Fruit fly (Drosophila melanogaster) whole organism, embryonic: ENCODE data around the gene CG4467.
A peak's percentile ranks its signal among the peaks of the same experiment; 100 is the strongest.

Experiments
- CG10431 ChIP-seq: fragments of 200-800 bp; sonication (Bioruptor generic); optimal IDR thresholded peaks from 3 replicates; lab custom pipeline; 2018; ENCODE audit warnings: missing biosample characterization, mild to moderate bottlenecking, missing genetic modification characterization
- CG11085 ChIP-seq: fragments of 200-800 bp; sonication (Bioruptor generic); IDR thresholded peaks from 2 replicates; pipeline ENCODE4 v1.3.6; 2022; ENCODE audit warnings: missing biosample characterization, missing genetic modification characterization
- CG11456 ChIP-seq: fragments of 200-800 bp; sonication (Bioruptor generic); IDR thresholded peaks from 3 replicates; pipeline ENCODE4 v1.3.6; 2022; ENCODE audit warnings: missing biosample characterization, missing genetic modification characterization
- CG12744 ChIP-seq: fragments of 200-800 bp; sonication (Bioruptor generic); optimal IDR thresholded peaks from 2 replicates; lab custom pipeline; 2016; ENCODE audit warnings: missing biosample characterization, missing genetic modification characterization
- CG15269 ChIP-seq: fragments of 200-800 bp; sonication (Bioruptor generic); optimal IDR thresholded peaks from 2 replicates; lab custom pipeline; 2018; ENCODE audit warnings: missing biosample characterization, mild to moderate bottlenecking, missing genetic modification characterization, moderate library complexity
- CG17186 ChIP-seq: fragments of 200-800 bp; sonication (Bioruptor generic); optimal IDR thresholded peaks from 3 replicates; lab custom pipeline; 2017; ENCODE audit warnings: missing biosample characterization, missing genetic modification reagents, missing genetic modification characterization
- CG17612 ChIP-seq: fragments of 200-800 bp; sonication (Bioruptor generic); IDR thresholded peaks from 2 replicates; pipeline ENCODE4 v1.3.6; 2022; ENCODE audit warnings: missing biosample characterization, missing genetic modification characterization
- CG2129 ChIP-seq: fragments of 200-800 bp; sonication (Bioruptor generic); IDR thresholded peaks from 2 replicates; pipeline ENCODE4 v1.3.6; 2022; ENCODE audit warnings: missing biosample characterization, missing genetic modification characterization; ENCODE audit not compliant: partially characterized antibody
- CG2875 ChIP-seq: fragments of 200-800 bp; sonication (Bioruptor generic); optimal IDR thresholded peaks from 2 replicates; lab custom pipeline; 2017; ENCODE audit warnings: missing biosample characterization, mild to moderate bottlenecking, missing genetic modification characterization, missing genetic modification reagents
- CG3281 ChIP-seq: fragments of 200-800 bp; sonication (Bioruptor generic); optimal IDR thresholded peaks from 3 replicates; lab custom pipeline; 2017; ENCODE audit warnings: missing biosample characterization, mild to moderate bottlenecking, missing genetic modification characterization
- CG33213 ChIP-seq: fragments of 200-800 bp; sonication (Bioruptor generic); optimal IDR thresholded peaks from 3 replicates; lab custom pipeline; 2016; ENCODE audit warnings: missing biosample characterization, missing genetic modification characterization
- CG3407 ChIP-seq: fragments of 200-800 bp; sonication (Bioruptor generic); optimal IDR thresholded peaks from 2 replicates; lab custom pipeline; 2018; ENCODE audit warnings: missing biosample characterization, mild to moderate bottlenecking, missing genetic modification characterization
- CG4707 ChIP-seq: fragments of 200-800 bp; sonication (Bioruptor generic); optimal IDR thresholded peaks from 2 replicates; lab custom pipeline; 2018; ENCODE audit warnings: missing biosample characterization, mild to moderate bottlenecking, missing genetic modification characterization, moderate library complexity
- CG4854 ChIP-seq: fragments of 200-800 bp; sonication (Bioruptor generic); optimal IDR thresholded peaks from 2 replicates; lab custom pipeline; 2016; ENCODE audit warnings: missing biosample characterization, missing genetic modification characterization, inconsistent platforms
- CG6175 ChIP-seq: fragments of 200-800 bp; sonication (Bioruptor generic); IDR thresholded peaks from 3 replicates; pipeline ENCODE4 v1.3.6; 2022; ENCODE audit warnings: missing biosample characterization, missing genetic modification characterization
- CG6654 ChIP-seq: fragments of 200-800 bp; sonication (Bioruptor generic); optimal IDR thresholded peaks from 2 replicates; lab custom pipeline; 2017; ENCODE audit warnings: missing biosample characterization, mild to moderate bottlenecking, missing genetic modification characterization
- CG6683 ChIP-seq: fragments of 200-800 bp; sonication (Bioruptor generic); optimal IDR thresholded peaks from 2 replicates; lab custom pipeline; 2017; ENCODE audit warnings: missing biosample characterization, mild to moderate bottlenecking, missing genetic modification characterization, missing genetic modification reagents
- CG6765 ChIP-seq: fragments of 200-800 bp; sonication (Bioruptor generic); optimal IDR thresholded peaks from 3 replicates; lab custom pipeline; 2017; ENCODE audit warnings: missing biosample characterization, mild to moderate bottlenecking, missing genetic modification characterization
- CG7357 ChIP-seq: fragments of 200-800 bp; sonication (Bioruptor generic); IDR thresholded peaks from 3 replicates; pipeline ENCODE4 v1.3.6; 2022; ENCODE audit warnings: missing biosample characterization, missing genetic modification characterization
- CG8765 ChIP-seq: fragments of 200-800 bp; sonication (Bioruptor generic); IDR thresholded peaks from 2 replicates; pipeline ENCODE4 v1.3.6; 2022; ENCODE audit warnings: missing biosample characterization, missing genetic modification characterization
- Camta ChIP-seq: fragments of 200-800 bp; sonication (Bioruptor generic); optimal IDR thresholded peaks from 2 replicates; lab custom pipeline; 2016; ENCODE audit warnings: missing biosample characterization, missing genetic modification characterization
- CrebB ChIP-seq: fragments of 200-800 bp; sonication (Bioruptor generic); optimal IDR thresholded peaks from 3 replicates; lab custom pipeline; 2018; ENCODE audit warnings: missing biosample characterization, mild to moderate bottlenecking, missing genetic modification characterization
- Dp ChIP-seq: fragments of 200-800 bp; sonication (Bioruptor generic); optimal IDR thresholded peaks from 2 replicates; lab custom pipeline; 2018; ENCODE audit warnings: missing biosample characterization, mild to moderate bottlenecking, missing genetic modification characterization, moderate library complexity
- Fer1 ChIP-seq: fragments of 200-800 bp; sonication (Bioruptor generic); optimal IDR thresholded peaks from 2 replicates; lab custom pipeline; 2017; ENCODE audit warnings: missing biosample characterization, mild to moderate bottlenecking, missing genetic modification characterization
- Fer2 ChIP-seq: fragments of 200-800 bp; sonication (Bioruptor generic); optimal IDR thresholded peaks from 2 replicates; lab custom pipeline; 2018; ENCODE audit warnings: missing biosample characterization, mild to moderate bottlenecking, missing genetic modification characterization, moderate library complexity
- Fer3 ChIP-seq: fragments of 200-800 bp; sonication (Bioruptor generic); optimal IDR thresholded peaks from 2 replicates; lab custom pipeline; 2018; ENCODE audit warnings: missing biosample characterization, mild to moderate bottlenecking, missing genetic modification characterization, moderate library complexity
- Lhr ChIP-seq: fragments of 200-800 bp; sonication (Bioruptor generic); optimal IDR thresholded peaks from 3 replicates; lab custom pipeline; 2017; ENCODE audit warnings: mild to moderate bottlenecking, missing biosample characterization, missing genetic modification reagents, missing genetic modification characterization
- MBD-R2 ChIP-seq: fragments of 200-800 bp; sonication (Bioruptor generic); IDR thresholded peaks from 2 replicates; pipeline ENCODE4 v1.3.6; 2022; ENCODE audit warnings: missing biosample characterization, missing genetic modification characterization
- NK7.1 ChIP-seq: fragments of 200-800 bp; sonication (Bioruptor generic); optimal IDR thresholded peaks from 3 replicates; lab custom pipeline; 2016; ENCODE audit warnings: missing biosample characterization, missing genetic modification characterization
- Nf-YB ChIP-seq: fragments of 200-800 bp; sonication (Bioruptor generic); optimal IDR thresholded peaks from 3 replicates; lab custom pipeline; 2019; ENCODE audit warnings: missing biosample characterization, mild to moderate bottlenecking, missing genetic modification characterization, moderate library complexity
- Oli ChIP-seq: fragments of 200-800 bp; sonication (Bioruptor generic); optimal IDR thresholded peaks from 2 replicates; lab custom pipeline; 2018; ENCODE audit warnings: missing biosample characterization, mild to moderate bottlenecking, missing genetic modification characterization, moderate library complexity
- Scr ChIP-seq: fragments of 200-800 bp; sonication (Bioruptor generic); IDR thresholded peaks from 2 replicates; pipeline ENCODE4 v1.3.6; 2022; ENCODE audit warnings: missing biosample characterization, missing genetic modification characterization; ENCODE audit not compliant: partially characterized antibody
- Sin3A ChIP-seq: fragments of >200 bp; optimal IDR thresholded peaks from 2 replicates; lab custom pipeline; 2018
- Spps ChIP-seq: fragments of 200-800 bp; sonication (Bioruptor generic); optimal IDR thresholded peaks from 2 replicates; lab custom pipeline; 2018; ENCODE audit warnings: missing biosample characterization, mild to moderate bottlenecking, missing genetic modification characterization
- TFAM ChIP-seq: fragments of 200-800 bp; sonication (Bioruptor generic); optimal IDR thresholded peaks from 2 replicates; lab custom pipeline; 2017; ENCODE audit warnings: missing biosample characterization, missing genetic modification characterization, inconsistent platforms
- ara ChIP-seq: fragments of 200-800 bp; sonication (Bioruptor generic); IDR thresholded peaks from 2 replicates; pipeline ENCODE4 v1.3.6; 2022; ENCODE audit warnings: missing biosample characterization, missing genetic modification characterization
- ash1 ChIP-seq: fragments of 200-800 bp; sonication (Bioruptor generic); optimal IDR thresholded peaks from 2 replicates; lab custom pipeline; 2018; ENCODE audit warnings: missing biosample characterization, mild to moderate bottlenecking, missing genetic modification characterization
- az2 ChIP-seq: fragments of 200-800 bp; sonication (Bioruptor generic); optimal IDR thresholded peaks from 3 replicates; lab custom pipeline; 2016; ENCODE audit warnings: missing biosample characterization, missing genetic modification characterization
- bcd ChIP-seq: fragments of 200-800 bp; sonication (Bioruptor generic); optimal IDR thresholded peaks from 2 replicates; lab custom pipeline; 2017; ENCODE audit warnings: missing biosample characterization, mild to moderate bottlenecking, missing genetic modification characterization
- btn ChIP-seq: fragments of 200-800 bp; sonication (Bioruptor generic); optimal IDR thresholded peaks from 2 replicates; lab custom pipeline; 2016; ENCODE audit warnings: missing biosample characterization, missing genetic modification characterization
- cad ChIP-seq: fragments of >200 bp; optimal IDR thresholded peaks from 2 replicates; lab custom pipeline; 2017; ENCODE audit warnings: missing biosample characterization, missing genetic modification characterization
- dan ChIP-seq: fragments of 200-800 bp; sonication (Bioruptor generic); IDR thresholded peaks from 2 replicates; pipeline ENCODE4 v1.3.6; 2022; ENCODE audit warnings: missing biosample characterization, missing genetic modification characterization
- ewg ChIP-seq: fragments of 200-800 bp; sonication (Bioruptor generic); optimal IDR thresholded peaks from 3 replicates; lab custom pipeline; 2017; ENCODE audit warnings: mild to moderate bottlenecking, missing biosample characterization, missing genetic modification reagents, missing genetic modification characterization
- hbn ChIP-seq: fragments of 200-800 bp; sonication (Bioruptor generic); IDR thresholded peaks from 2 replicates; pipeline ENCODE4 v1.3.6; 2022; ENCODE audit warnings: missing biosample characterization, missing genetic modification characterization; ENCODE audit not compliant: partially characterized antibody
- mirr ChIP-seq: fragments of 200-800 bp; sonication (Bioruptor generic); optimal IDR thresholded peaks from 3 replicates; lab custom pipeline; 2018; ENCODE audit warnings: missing biosample characterization, mild to moderate bottlenecking, missing genetic modification characterization
- repo ChIP-seq: fragments of 200-800 bp; sonication (Bioruptor generic); optimal IDR thresholded peaks from 2 replicates; lab custom pipeline; 2016; ENCODE audit warnings: missing biosample characterization, missing genetic modification characterization
- schlank ChIP-seq: fragments of 200-800 bp; sonication (Bioruptor generic); optimal IDR thresholded peaks from 2 replicates; lab custom pipeline; 2018; ENCODE audit warnings: missing biosample characterization, mild to moderate bottlenecking, missing genetic modification characterization
- vfl ChIP-seq: fragments of 200-800 bp; sonication (Bioruptor generic); optimal IDR thresholded peaks from 2 replicates; lab custom pipeline; 2016; ENCODE audit warnings: missing biosample characterization, missing genetic modification characterization
- wek ChIP-seq: fragments of 200-800 bp; sonication (Bioruptor generic); optimal IDR thresholded peaks from 3 replicates; lab custom pipeline; 2018; ENCODE audit warnings: missing biosample characterization, mild to moderate bottlenecking, missing genetic modification characterization, moderate library complexity
- yki ChIP-seq: fragments of >200 bp; optimal IDR thresholded peaks from 3 replicates; lab custom pipeline; 2018
- zf30C ChIP-seq: fragments of 200-800 bp; sonication (Bioruptor generic); optimal IDR thresholded peaks from 3 replicates; lab custom pipeline; 2018; ENCODE audit warnings: missing biosample characterization, mild to moderate bottlenecking, missing genetic modification characterization

The CG4467 gene

DNA sequence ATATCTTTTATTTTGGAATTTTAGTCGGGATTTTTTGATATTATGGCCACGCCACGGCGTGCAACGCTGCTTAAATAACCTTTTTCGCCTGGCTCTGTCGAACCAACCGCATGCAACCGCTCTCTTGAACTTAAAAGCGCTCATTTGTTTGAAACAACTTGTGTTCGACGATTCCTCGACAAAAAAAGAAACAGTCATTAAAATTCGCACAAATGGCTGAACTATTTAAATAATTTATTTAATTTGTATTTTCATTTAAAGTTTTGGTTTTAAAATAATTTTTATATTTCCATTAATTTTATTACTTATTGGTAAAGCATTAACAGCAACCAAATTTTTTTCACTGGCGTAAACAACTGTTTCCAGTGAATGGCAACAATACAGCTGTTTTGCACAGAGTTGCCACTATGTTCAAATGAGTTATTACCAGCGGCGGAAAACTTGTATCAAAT is 32.1 kb upstream of the CG4467 start, which contains the start of the genes orb and Cdc16:
TSS of gene orb (minus strand) at position 51 of the 452 bp plus-strand sequence.
TSS of gene Cdc16 (plus strand) at position 396 of the 452 bp plus-strand sequence.
- TF ChIP-seq CG8765 (GFP tag; lab: Robert Waterston, UW) (peak; percentile 78; the same call in 1 of the 2 replicates), TFAM (GFP tag; lab: Kevin White, UChicago) (peak; percentile 43), zf30C (GFP tag; lab: Kevin White, UChicago) (peak; percentile 97), CG7357 (GFP tag; lab: Robert Waterston, UW) (peak; percentile 73), Spps (tag; lab: Kevin White, UChicago) (peak; percentile 90), CG6765 (GFP tag; lab: Kevin White, UChicago) (peak; percentile 78), Scr (GFP tag; lab: Robert Waterston, UW) (no peak), CrebB (tag; lab: Kevin White, UChicago) (peak; percentile 90), CG6683 (GFP tag; lab: Kevin White, UChicago) (peak; percentile 85), Sin3A (lab: Kevin White, UChicago) (no peak), wek (no peak), Fer3 (tag; lab: Kevin White, UChicago) (peak; percentile 95), CG17186 (peak; percentile 27), repo (GFP tag; lab: Kevin White, UChicago) (no peak), ewg (GFP tag; lab: Kevin White, UChicago) (peak; percentile 77), Dp (GFP tag; lab: Kevin White, UChicago) (peak; percentile 51), CG6175 (peak; percentile 89), ash1 (no peak), hbn (GFP tag; lab: Robert Waterston, UW) (no peak; the same call in 1 of the 2 replicates), Oli (tag; lab: Kevin White, UChicago) (peak; percentile 90), Fer1 (GFP tag; lab: Kevin White, UChicago) (peak; percentile 94), CG15269 (tag; lab: Kevin White, UChicago) (peak; percentile 94), Fer2 (tag; lab: Kevin White, UChicago) (peak; percentile 88), CG33213 (GFP tag; lab: Kevin White, UChicago) (peak; percentile 35), CG2129 (GFP tag; lab: Robert Waterston, UW) (no peak), CG17612 (peak; percentile 70), yki (lab: Kevin White, UChicago) (no peak), schlank (tag; lab: Kevin White, UChicago) (peak; percentile 56), cad (no peak), mirr (GFP tag; lab: Kevin White, UChicago) (peak; percentile 55), Camta (GFP tag; lab: Kevin White, UChicago) (peak; percentile 66), dan (GFP tag; lab: Robert Waterston, UW) (peak; percentile 29; the same call in 1 of the 2 replicates), CG3407 (GFP tag; lab: Kevin White, UChicago) (peak; percentile 79), CG2875 (GFP tag; lab: Kevin White, UChicago) (peak; percentile 76), CG10431 (GFP tag; lab: Kevin White, UChicago) (peak; percentile 60), CG4707 (GFP tag; lab: Kevin White, UChicago) (peak; percentile 73), MBD-R2 (GFP tag; lab: Robert Waterston, UW) (peak; percentile 99), Lhr (peak; percentile 74), CG3281 (peak; percentile 90), CG11085 (GFP tag; lab: Robert Waterston, UW) (peak; percentile 87), ara (GFP tag; lab: Robert Waterston, UW) (peak; percentile 83), NK7.1 (GFP tag; lab: Kevin White, UChicago) (peak; percentile 39), CG4854 (GFP tag; lab: Kevin White, UChicago) (peak; percentile 80), bcd (GFP tag; lab: Kevin White, UChicago) (peak; percentile 90), CG11456 (GFP tag; lab: Robert Waterston, UW) (peak; percentile 94), CG6654 (GFP tag; lab: Kevin White, UChicago) (peak; percentile 47), vfl (peak; percentile 70), az2 (GFP tag; lab: Kevin White, UChicago) (peak; percentile 94), Nf-YB (peak; percentile 78), btn (no peak), CG12744 (GFP tag; lab: Kevin White, UChicago) (peak; percentile 48)
